Worm (Caenorhabditis elegans) whole organism, L4 larva: ENCODE results near the gene nhr-109.

Source experiments
- Y105C5A.15 ChIP-seq: fragments of 200-800 bp; sonication (Bioruptor generic); IDR thresholded peaks from 2 replicates; pipeline ENCODE4 v1.3.6; 2022; ENCODE audit warnings: missing genetic modification characterization, missing compliant biosample characterization
- ceh-32 ChIP-seq: sonication (generic microtip); optimal IDR thresholded peaks from 2 replicates; lab custom pipeline; 2016; ENCODE audit warnings: mild to moderate bottlenecking, missing genetic modification characterization, missing compliant biosample characterization; ENCODE audit not compliant: poor library complexity
- egl-27 ChIP-seq: sonication (generic microtip); optimal IDR thresholded peaks from 3 replicates; lab custom pipeline; 2017; ENCODE audit warnings: missing biosample characterization, missing genetic modification reagents, missing genetic modification characterization
- fkh-10 ChIP-seq: fragments of 150-350 bp; optimal IDR thresholded peaks from 2 replicates; lab custom pipeline; 2014; ENCODE audit warnings: missing biosample characterization, missing genetic modification reagents, missing genetic modification characterization
- lin-13 ChIP-seq: fragments of 150-350 bp; optimal IDR thresholded peaks from 2 replicates; lab custom pipeline; 2014; ENCODE audit warnings: missing biosample characterization, missing genetic modification reagents, missing genetic modification characterization
- lin-39 ChIP-seq: fragments of 150-350 bp; optimal IDR thresholded peaks from 2 replicates; lab custom pipeline; 2014; ENCODE audit warnings: missing biosample characterization, missing genetic modification reagents, missing genetic modification characterization
- nhr-77 ChIP-seq: fragments of 150-350 bp; optimal IDR thresholded peaks from 2 replicates; lab custom pipeline; 2014; ENCODE audit warnings: missing biosample characterization, missing genetic modification characterization
- pqm-1 ChIP-seq: sonication (generic microtip); optimal IDR thresholded peaks from 2 replicates; lab custom pipeline; 2017; ENCODE audit warnings: missing biosample characterization, missing genetic modification characterization

- no peak for TF ChIP-seq Y105C5A.15 (GFP tag; lab: Robert Waterston, UW)
- TF ChIP-seq lin-13 (GFP tag; lab: Kevin White, UChicago), result no peak
- TF ChIP-seq nhr-77, result no peak
- no peak for TF ChIP-seq egl-27 (tag; lab: Kevin White, UChicago)
- TF ChIP-seq pqm-1 (tag; lab: Kevin White, UChicago), result no peak
- no peak for TF ChIP-seq fkh-10
- TF ChIP-seq lin-39 (tag; lab: Kevin White, UChicago), result no peak
- no peak for TF ChIP-seq ceh-32
Observed at ce11 chrII:4460851-4461250, 27.7 kb downstream of the nhr-109 start, which contains the start of the genes T12C9.7 and vps-18.
